Worm (Caenorhabditis elegans): Measurements from ENCODE around the gene cbp-1.

- TF ChIP-seq ztf-11 (tag; optimal IDR thresholded peaks at IDR 0.05) (no peak), lin-13 (tag; optimal IDR thresholded peaks at IDR 0.05) (no peak), M03D4.4 (tag; optimal IDR thresholded peaks at IDR 0.05) (no peak), elt-3 (tag; optimal IDR thresholded peaks at IDR 0.05) (no peak), nhr-237 (tag; optimal IDR thresholded peaks at IDR 0.05) (no peak), ces-1 (GFP tag; optimal IDR thresholded peaks at IDR 0.05) (no peak)
Measured at ce11 chrIII:9768023-9768422, 1.7 kb downstream of the cbp-1 start.

Measured in whole organism, mixed stage, embryonic.